3 fruit fly cellular contexts compared by ENCODE assay signal in the genomic region with DNA sequence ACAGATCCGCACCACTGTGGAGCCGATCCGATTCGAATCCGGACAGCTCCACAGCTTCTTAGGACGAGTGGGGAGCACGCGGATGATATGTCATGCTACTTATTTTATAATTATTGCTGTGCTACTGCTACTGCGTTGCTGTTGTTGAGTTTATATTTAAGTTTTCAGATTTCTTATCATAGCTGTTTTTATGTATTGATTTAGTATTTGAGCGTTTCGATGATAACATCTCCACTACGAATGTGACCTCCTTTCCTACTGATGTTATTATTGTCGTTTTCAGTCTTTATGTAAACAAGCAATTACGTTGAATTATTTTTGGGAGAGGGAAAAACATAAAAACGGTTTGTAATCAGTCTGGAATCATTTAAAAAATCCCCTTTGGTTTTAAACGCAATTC.
TF ChIP-seq lines count a peak whose summit lies in the region.

No protein-coding gene starts in this region.

- no peak for TF ChIP-seq CTCF in whole organism, embryonic (GFP tag; optimal IDR thresholded peaks at IDR 0.05; lab: Kevin White, UChicago)

TF ChIP-seq in whole organism, embryonic, 481 proteins besides CTCF, POLR2A, EP300 and RAD21:
- TF ChIP-seq CG11085 (GFP tag; IDR thresholded peaks at IDR 0.05; lab: Robert Waterston, UW): no peak
- no peak for TF ChIP-seq CG30431 (GFP tag; optimal IDR thresholded peaks at IDR 0.05; lab: Kevin White, UChicago)
- no peak for TF ChIP-seq Rx (GFP tag; IDR thresholded peaks at IDR 0.05; lab: Robert Waterston, UW)
- TF ChIP-seq tup (GFP tag; optimal IDR thresholded peaks at IDR 0.05; lab: Kevin White, UChicago): no peak
- no peak for TF ChIP-seq CG31441 (GFP tag; IDR thresholded peaks at IDR 0.05; lab: Robert Waterston, UW)
- no peak for TF ChIP-seq ash1 (GFP tag; optimal IDR thresholded peaks at IDR 0.05; lab: Kevin White, UChicago)
- no peak for TF ChIP-seq btn (GFP tag; optimal IDR thresholded peaks at IDR 0.05; lab: Kevin White, UChicago)
- no peak for TF ChIP-seq unc-4 (GFP tag; IDR thresholded peaks at IDR 0.05; lab: Robert Waterston, UW; ENCODE audit: partially characterized antibody)
- TF ChIP-seq Pdp1 (GFP tag; optimal IDR thresholded peaks at IDR 0.05; lab: Kevin White, UChicago): peak in 1 of 2 experiments; percentile 67
- TF ChIP-seq CG11504 (tag; optimal IDR thresholded peaks at IDR 0.05; lab: Kevin White, UChicago): no peak
- TF ChIP-seq pnt (GFP tag; optimal IDR thresholded peaks at IDR 0.05; lab: Kevin White, UChicago): no peak
- no peak for TF ChIP-seq Nf-YC (tag; optimal IDR thresholded peaks at IDR 0.05; lab: Kevin White, UChicago)
- TF ChIP-seq CG6254 (GFP tag; optimal IDR thresholded peaks at IDR 0.05; lab: Kevin White, UChicago): no peak
- peak; percentile 59 for TF ChIP-seq grn (GFP tag; optimal IDR thresholded peaks at IDR 0.05; lab: Kevin White, UChicago)
- TF ChIP-seq nom (GFP tag; optimal IDR thresholded peaks at IDR 0.05; lab: Kevin White, UChicago): no peak
- TF ChIP-seq exex (tag; optimal IDR thresholded peaks at IDR 0.05; lab: Kevin White, UChicago): peak; percentile 51
- TF ChIP-seq bab2 (GFP tag; optimal IDR thresholded peaks at IDR 0.05; lab: Kevin White, UChicago): no peak
- TF ChIP-seq CoRest (tag; optimal IDR thresholded peaks at IDR 0.05; lab: Kevin White, UChicago): no peak
- TF ChIP-seq CG34376 (GFP tag; optimal IDR thresholded peaks at IDR 0.05; lab: Kevin White, UChicago): peak; percentile 98
- TF ChIP-seq CG9817 (tag; optimal IDR thresholded peaks at IDR 0.05; lab: Kevin White, UChicago): no peak
- TF ChIP-seq wek (GFP tag; optimal IDR thresholded peaks at IDR 0.05; lab: Kevin White, UChicago): no peak
- no peak for TF ChIP-seq hkb (optimal IDR thresholded peaks at IDR 0.05; lab: Kevin White, UChicago)
- no peak for TF ChIP-seq hkb (GFP tag; IDR thresholded peaks at IDR 0.05; lab: Robert Waterston, UW)
- TF ChIP-seq Mad (GFP tag; optimal IDR thresholded peaks at IDR 0.05; lab: Kevin White, UChicago): no peak
- TF ChIP-seq Six4 (GFP tag; optimal IDR thresholded peaks at IDR 0.05; lab: Kevin White, UChicago): no peak
TF ChIP-seq in whole organism, embryonic: peak in this region for 4.

TF ChIP-seq in whole organism, prepupa, 60 proteins besides CTCF, POLR2A, EP300 and RAD21:
- TF ChIP-seq svp (GFP tag; lab: Kevin White, UChicago): no peak
- no peak for TF ChIP-seq CG16779 (tag; optimal IDR thresholded peaks at IDR 0.05; lab: Kevin White, UChicago)
- TF ChIP-seq CG8319 (GFP tag; optimal IDR thresholded peaks at IDR 0.05; lab: Kevin White, UChicago): no peak
- TF ChIP-seq fd85E (GFP tag; optimal IDR thresholded peaks at IDR 0.05; lab: Kevin White, UChicago): no peak
- peak; percentile 15 for TF ChIP-seq Eip78C (GFP tag; lab: Kevin White, UChicago)
- TF ChIP-seq CG3919 (GFP tag; optimal IDR thresholded peaks at IDR 0.05; lab: Kevin White, UChicago): no peak
- TF ChIP-seq fkh (GFP tag; optimal IDR thresholded peaks at IDR 0.05; lab: Kevin White, UChicago): peak; percentile 25

TF ChIP-seq in whole organism, wandering third instar larva, 38 proteins besides CTCF, POLR2A, EP300 and RAD21:
- TF ChIP-seq dl (GFP tag; optimal IDR thresholded peaks at IDR 0.05; lab: Kevin White, UChicago; ENCODE audit: insufficient read depth in 1 of 2, partially characterized antibody in 2 of 2): no peak
- TF ChIP-seq tai (GFP tag; optimal IDR thresholded peaks at IDR 0.05; lab: Kevin White, UChicago): no peak
- TF ChIP-seq brk (GFP tag; optimal IDR thresholded peaks at IDR 0.05; lab: Kevin White, UChicago): no peak
- no peak for TF ChIP-seq Rel (GFP tag; optimal IDR thresholded peaks at IDR 0.05; lab: Kevin White, UChicago)
- TF ChIP-seq Rel (tag; optimal IDR thresholded peaks at IDR 0.05; lab: Kevin White, UChicago): peak; percentile 80
- no peak for TF ChIP-seq pan (optimal IDR thresholded peaks at IDR 0.05; lab: Kevin White, UChicago)
- no peak for TF ChIP-seq woc (GFP tag; optimal IDR thresholded peaks at IDR 0.05; lab: Kevin White, UChicago)
- no peak for TF ChIP-seq Jra (GFP tag; optimal IDR thresholded peaks at IDR 0.05; lab: Kevin White, UChicago)
